Worm (Caenorhabditis elegans) whole organism, L4 larva: Measurements from ENCODE around the gene catp-4.
"Not testable (repeated sequence)": the region's sequence is repeated elsewhere in the genome, so short reads cannot be mapped to it uniquely, and the experiment has no call there.

Source experiments
- F44E2.7 ChIP-seq: fragments of 200-800 bp; sonication (Bioruptor generic); IDR thresholded peaks from 2 replicates; pipeline ENCODE4 v2.1.2; 2022; ENCODE audit warnings: missing genetic modification characterization, missing compliant biosample characterization
- F49E8.2 ChIP-seq: sonication (generic microtip); optimal IDR thresholded peaks from 2 replicates; lab custom pipeline; 2016; ENCODE audit warnings: missing compliant biosample characterization, mild to moderate bottlenecking, missing genetic modification characterization, borderline replicate concordance
- Y48G9A.11 ChIP-seq: fragments of 200-800 bp; sonication (Bioruptor generic); IDR thresholded peaks from 2 replicates; pipeline ENCODE4 v1.3.6; 2022; ENCODE audit warnings: missing genetic modification reagents, missing genetic modification characterization, missing compliant biosample characterization
- Y5F2A.4 ChIP-seq: fragments of 200-800 bp; sonication (Bioruptor generic); optimal IDR thresholded peaks from 2 replicates; lab custom pipeline; 2018; ENCODE audit warnings: mild to moderate bottlenecking, missing genetic modification characterization, missing compliant biosample characterization
- Y75B8A.6 ChIP-seq: fragments of 200-800 bp; sonication (Bioruptor generic); IDR thresholded peaks from 2 replicates; pipeline ENCODE4 v1.3.6; 2022; ENCODE audit warnings: missing genetic modification reagents, missing genetic modification characterization, missing compliant biosample characterization
- ZK337.2 ChIP-seq: fragments of 200-800 bp; sonication (Bioruptor generic); IDR thresholded peaks from 2 replicates; pipeline ENCODE4 v1.3.6; 2022; ENCODE audit warnings: missing genetic modification reagents, missing genetic modification characterization, missing compliant biosample characterization
- aha-1 ChIP-seq: fragments of 150-350 bp; peaks from one replicate; lab custom pipeline; 2014; ENCODE audit warnings: missing biosample characterization, missing genetic modification characterization
- ama-1 ChIP-seq: fragments of 150-350 bp; optimal IDR thresholded peaks from 2 replicates; lab custom pipeline; 2014; ENCODE audit warnings: inconsistent platforms, mixed read lengths
- attf-4 ChIP-seq: sonication (generic microtip); optimal IDR thresholded peaks from 3 replicates; lab custom pipeline; 2017; ENCODE audit warnings: missing biosample characterization, missing genetic modification characterization
- ceh-20 ChIP-seq: fragments of 200-800 bp; sonication (Bioruptor generic); IDR thresholded peaks from 2 replicates; pipeline ENCODE4 v1.3.6; 2022; ENCODE audit warnings: missing genetic modification reagents, missing genetic modification characterization, missing compliant biosample characterization
- ceh-28 ChIP-seq: fragments of 150-350 bp; optimal IDR thresholded peaks from 2 replicates; lab custom pipeline; 2014; ENCODE audit warnings: missing biosample characterization, missing genetic modification reagents, missing genetic modification characterization
- ceh-32 ChIP-seq: sonication (generic microtip); optimal IDR thresholded peaks from 2 replicates; lab custom pipeline; 2016; ENCODE audit warnings: mild to moderate bottlenecking, missing genetic modification characterization, missing compliant biosample characterization; ENCODE audit not compliant: poor library complexity
- ceh-82 ChIP-seq: sonication (generic microtip); optimal IDR thresholded peaks from 2 replicates; lab custom pipeline; 2017; ENCODE audit warnings: missing biosample characterization, missing genetic modification characterization
- ctbp-1 ChIP-seq: fragments of 200-800 bp; sonication (Bioruptor generic); IDR thresholded peaks from 2 replicates; pipeline ENCODE4 v1.3.6; 2022; ENCODE audit warnings: missing genetic modification reagents, missing genetic modification characterization, missing compliant biosample characterization
- daf-16 ChIP-seq, 3 experiments: sonication (generic microtip); optimal IDR thresholded peaks; 2 replicates each; lab custom pipeline; 2016 to 2017; ENCODE audit warnings: missing genetic modification characterization in 3 of 3, missing genetic modification reagents in 3 of 3, mild to moderate bottlenecking in 2 of 3, missing compliant biosample characterization in 2 of 3, missing biosample characterization in 1 of 3, moderate library complexity in 1 of 3
- daf-19 ChIP-seq: fragments of 200-800 bp; sonication (Bioruptor generic); conservative IDR thresholded peaks from 2 replicates; pipeline ENCODE4 v1.3.6; 2022; ENCODE audit warnings: missing genetic modification characterization, missing compliant biosample characterization
- dve-1 ChIP-seq: sonication (generic microtip); optimal IDR thresholded peaks from 2 replicates; lab custom pipeline; 2017; ENCODE audit warnings: antibody characterized with exemption, mild to moderate bottlenecking, missing genetic modification characterization, missing compliant biosample characterization; ENCODE audit not compliant: insufficient read depth
- egl-43 ChIP-seq: fragments of 200-800 bp; sonication (Bioruptor generic); IDR thresholded peaks from 2 replicates; pipeline ENCODE4 v1.3.6; 2022; ENCODE audit warnings: missing genetic modification reagents, missing genetic modification characterization, missing compliant biosample characterization
- hif-1 ChIP-seq, 2 experiments: sonication (generic microtip); optimal IDR thresholded peaks; 2 replicates each; lab custom pipeline; 2016 to 2017; ENCODE audit warnings: missing compliant biosample characterization in 2 of 2, missing genetic modification characterization in 2 of 2, missing genetic modification reagents in 2 of 2, missing genotype in 2 of 2, mild to moderate bottlenecking in 1 of 2
- hmg-1.1 ChIP-seq: fragments of 200-800 bp; sonication (Bioruptor generic); IDR thresholded peaks from 2 replicates; pipeline ENCODE4 v1.3.6; 2022; ENCODE audit warnings: missing genetic modification reagents, missing genetic modification characterization, missing compliant biosample characterization
- lin-13 ChIP-seq: fragments of 150-350 bp; optimal IDR thresholded peaks from 2 replicates; lab custom pipeline; 2014; ENCODE audit warnings: missing biosample characterization, missing genetic modification reagents, missing genetic modification characterization
- lin-29 ChIP-seq: fragments of 200-800 bp; sonication (Bioruptor generic); IDR thresholded peaks from 2 replicates; pipeline ENCODE4 v1.3.6; 2022; ENCODE audit warnings: missing genetic modification reagents, missing genetic modification characterization, missing compliant biosample characterization
- lin-39 ChIP-seq: fragments of 150-350 bp; optimal IDR thresholded peaks from 2 replicates; lab custom pipeline; 2014; ENCODE audit warnings: missing biosample characterization, missing genetic modification reagents, missing genetic modification characterization
- lir-3 ChIP-seq: sonication (generic microtip); optimal IDR thresholded peaks from 2 replicates; lab custom pipeline; 2016; ENCODE audit warnings: mild to moderate bottlenecking, missing genetic modification characterization, missing compliant biosample characterization
- madf-5 ChIP-seq, 2 experiments: fragments of 200-800 bp; sonication (Bioruptor generic); IDR thresholded peaks; 2 replicates each; pipeline ENCODE4 v1.3.6; 2022; ENCODE audit warnings: missing compliant biosample characterization in 2 of 2, missing genetic modification characterization in 2 of 2
- mdl-1 ChIP-seq, 2 experiments: fragments of 150-350 bp in 1 of 2; sonication (generic microtip) in 1 of 2; optimal IDR thresholded peaks; 2 replicates each; lab custom pipeline; 2014 to 2017; ENCODE audit warnings: missing biosample characterization in 2 of 2, missing genetic modification characterization in 2 of 2
- mdt-29 ChIP-seq: fragments of 200-800 bp; sonication (Bioruptor generic); IDR thresholded peaks from 2 replicates; pipeline ENCODE4 v1.3.6; 2022; ENCODE audit warnings: missing genetic modification reagents, missing genetic modification characterization, missing compliant biosample characterization
- mxl-2 ChIP-seq: fragments of 200-800 bp; sonication (Bioruptor generic); conservative IDR thresholded peaks from 2 replicates; pipeline ENCODE4 v1.3.6; 2022; ENCODE audit warnings: missing genetic modification reagents, missing genetic modification characterization, missing compliant biosample characterization
- nhr-102 ChIP-seq: sonication (generic microtip); optimal IDR thresholded peaks from 2 replicates; lab custom pipeline; 2016; ENCODE audit warnings: mild to moderate bottlenecking, missing genetic modification characterization, moderate library complexity, missing compliant biosample characterization
- nhr-11 ChIP-seq: fragments of 150-350 bp; optimal IDR thresholded peaks from 2 replicates; lab custom pipeline; 2014; ENCODE audit warnings: missing biosample characterization, missing genetic modification characterization
- nhr-111 ChIP-seq: fragments of 200-800 bp; sonication (Bioruptor generic); optimal IDR thresholded peaks from 2 replicates; lab custom pipeline; 2018; ENCODE audit warnings: mild to moderate bottlenecking, missing genetic modification characterization, missing compliant biosample characterization
- nhr-28 ChIP-seq: fragments of 150-350 bp; optimal IDR thresholded peaks from 2 replicates; lab custom pipeline; 2014; ENCODE audit warnings: missing biosample characterization, missing genetic modification characterization
- nhr-48 ChIP-seq: sonication (generic microtip); optimal IDR thresholded peaks from 2 replicates; lab custom pipeline; 2016; ENCODE audit warnings: mild to moderate bottlenecking, missing genetic modification characterization, missing compliant biosample characterization
- nhr-6 ChIP-seq: fragments of 150-350 bp; optimal IDR thresholded peaks from 2 replicates; lab custom pipeline; 2014; ENCODE audit warnings: missing biosample characterization, missing genetic modification characterization
- pha-4 ChIP-seq, 2 experiments: fragments of 150-350 bp in 1 of 2; fragments of 200-800 bp in 1 of 2; sonication (Bioruptor generic) in 1 of 2; IDR thresholded peaks in 1 of 2; optimal IDR thresholded peaks in 1 of 2; 2 replicates each; pipeline versions ENCODE4 v1.3.6 to Lab custom; 2014 to 2022; ENCODE audit warnings: missing genetic modification characterization in 2 of 2, missing genetic modification reagents in 2 of 2, missing biosample characterization in 1 of 2, missing compliant biosample characterization in 1 of 2
- saeg-2 ChIP-seq: fragments of 200-800 bp; sonication (Bioruptor generic); IDR thresholded peaks from 2 replicates; pipeline ENCODE4 v1.3.6; 2022; ENCODE audit warnings: missing genetic modification reagents, missing genetic modification characterization, missing compliant biosample characterization
- sdz-12 ChIP-seq: fragments of 200-800 bp; sonication (Bioruptor generic); optimal IDR thresholded peaks from 2 replicates; lab custom pipeline; 2018; ENCODE audit warnings: mild to moderate bottlenecking, missing genetic modification characterization, missing compliant biosample characterization
- set-16 ChIP-seq: fragments of 200-800 bp; sonication (Bioruptor generic); IDR thresholded peaks from 2 replicates; pipeline ENCODE4 v1.3.6; 2022; ENCODE audit warnings: missing genetic modification reagents, missing genetic modification characterization, missing compliant biosample characterization
- snpc-1.2 ChIP-seq: fragments of 200-800 bp; sonication (Bioruptor generic); IDR thresholded peaks from 2 replicates; pipeline ENCODE4 v1.3.6; 2022; ENCODE audit warnings: missing genetic modification reagents, missing genetic modification characterization, missing compliant biosample characterization
- unc-130 ChIP-seq: sonication (generic microtip); optimal IDR thresholded peaks from 2 replicates; lab custom pipeline; 2016; ENCODE audit warnings: missing genetic modification reagents, missing genetic modification characterization, missing compliant biosample characterization
- vab-7 ChIP-seq: fragments of 200-800 bp; sonication (Bioruptor generic); IDR thresholded peaks from 2 replicates; pipeline ENCODE4 v1.3.6; 2022; ENCODE audit warnings: missing genetic modification reagents, missing genetic modification characterization, missing compliant biosample characterization

catp-4 gene

ce11 chrII:14593281-14593680 is at the start of gene catp-4:
Gene catp-4, plus strand, starts transcription at chrII:14593581.
- TF ChIP-seq set-16 (GFP tag; lab: Robert Waterston, UW), result no peak
- TF ChIP-seq snpc-1.2 (GFP tag; lab: Robert Waterston, UW), result no peak
- no peak for TF ChIP-seq ama-1
- no peak for TF ChIP-seq F44E2.7 (GFP tag; lab: Robert Waterston, UW)
- no peak for TF ChIP-seq ceh-32 (tag; lab: Kevin White, UChicago)
- TF ChIP-seq nhr-111 (GFP tag; lab: Kevin White, UChicago), result no peak
- no peak for TF ChIP-seq daf-16 (GFP tag; optimal IDR thresholded peaks at IDR 0.05; lab: Kevin White, UChicago)
- TF ChIP-seq daf-16 (tag; optimal IDR thresholded peaks at IDR 0.05; lab: Kevin White, UChicago), result no peak
- TF ChIP-seq pha-4 (GFP tag; IDR thresholded peaks at IDR 0.05; lab: Robert Waterston, UW), result no peak
- no peak for TF ChIP-seq pha-4 (tag; optimal IDR thresholded peaks at IDR 0.05; lab: Kevin White, UChicago)
- no peak for TF ChIP-seq mdl-1 (tag; optimal IDR thresholded peaks at IDR 0.05; lab: Kevin White, UChicago)

DNA sequence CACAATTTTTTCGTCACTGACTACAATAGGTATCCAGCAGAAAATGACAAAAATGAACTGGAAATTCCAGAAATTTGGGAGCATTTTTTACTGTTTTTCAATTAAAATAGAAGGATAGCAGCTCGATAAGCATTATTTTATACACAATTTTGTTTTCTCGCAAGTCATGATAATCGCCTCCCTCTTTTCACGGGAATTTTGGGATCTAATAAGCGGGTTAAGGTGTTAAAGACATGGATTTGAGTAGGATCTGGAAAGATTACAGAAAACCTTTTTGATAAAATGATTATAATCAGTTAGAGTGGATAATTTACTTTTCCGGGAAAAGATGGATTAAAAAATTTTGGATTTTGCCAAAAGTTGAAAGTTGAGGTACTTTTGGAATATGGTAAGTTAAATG is 44.7 kb upstream of the catp-4 start, which contains the start of gene gcy-29:
TSS of gene gcy-29 (minus strand) at position 101 of the 400 bp plus-strand sequence.
- TF ChIP-seq attf-4 (tag; lab: Kevin White, UChicago), result no peak
- TF ChIP-seq ceh-20 (GFP tag; lab: Robert Waterston, UW), result no peak
- TF ChIP-seq ZK337.2 (GFP tag; lab: Robert Waterston, UW), result no peak
- no peak for TF ChIP-seq lin-39 (tag; lab: Kevin White, UChicago)
- TF ChIP-seq ceh-82 (tag; lab: Kevin White, UChicago), result no peak
- TF ChIP-seq nhr-48 (tag; lab: Kevin White, UChicago), result no peak
- TF ChIP-seq Y48G9A.11, result no peak
- TF ChIP-seq nhr-11 (tag; lab: Kevin White, UChicago), result no peak
- no peak for TF ChIP-seq madf-5 (GFP tag; IDR thresholded peaks at IDR 0.05; lab: Robert Waterston, UW)
- TF ChIP-seq nhr-102, result no peak
- no peak for TF ChIP-seq mdt-29 (GFP tag; lab: Robert Waterston, UW)
- TF ChIP-seq dve-1 (tag; lab: Kevin White, UChicago), result no peak
- no peak for TF ChIP-seq ceh-28 (tag; lab: Kevin White, UChicago)
- TF ChIP-seq nhr-6 (tag; lab: Kevin White, UChicago), result no peak

DNA sequence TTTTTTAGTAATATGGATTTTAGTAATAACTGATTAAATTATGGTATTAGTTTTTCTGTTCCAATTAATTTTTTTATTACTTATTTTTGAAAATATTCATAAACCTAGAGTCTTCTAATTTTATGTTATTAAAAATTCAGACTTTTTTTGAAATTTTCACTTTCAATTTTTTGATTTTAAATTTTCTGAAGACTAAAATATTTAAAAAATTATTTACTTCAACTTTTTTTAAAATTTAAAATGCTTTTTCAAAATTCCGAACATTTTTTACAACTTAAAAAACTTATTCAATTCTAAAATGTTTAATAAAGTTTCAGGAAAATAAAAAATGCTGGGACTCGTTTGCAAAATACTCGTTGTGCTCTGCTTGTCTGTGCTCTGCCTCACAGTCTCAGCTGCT is 42.8 kb upstream of the catp-4 start, which contains the start of gene nlp-41:
TSS of gene nlp-41 (plus strand) at position 301 of the 400 bp plus-strand sequence.
- no peak for TF ChIP-seq hif-1 (tag; optimal IDR thresholded peaks at IDR 0.05; lab: Kevin White, UChicago)

- 0 out of 2 replicates have a peak, but pooled peaks have one; percentile 18 for TF ChIP-seq ctbp-1 (GFP tag; lab: Robert Waterston, UW)
- peak; percentile 30 for TF ChIP-seq aha-1 (tag; lab: Kevin White, UChicago)
- no peak for TF ChIP-seq lin-29
These were observed 38.4 kb upstream of the catp-4 start for ce11 chrII:14555019-14555418.

DNA sequence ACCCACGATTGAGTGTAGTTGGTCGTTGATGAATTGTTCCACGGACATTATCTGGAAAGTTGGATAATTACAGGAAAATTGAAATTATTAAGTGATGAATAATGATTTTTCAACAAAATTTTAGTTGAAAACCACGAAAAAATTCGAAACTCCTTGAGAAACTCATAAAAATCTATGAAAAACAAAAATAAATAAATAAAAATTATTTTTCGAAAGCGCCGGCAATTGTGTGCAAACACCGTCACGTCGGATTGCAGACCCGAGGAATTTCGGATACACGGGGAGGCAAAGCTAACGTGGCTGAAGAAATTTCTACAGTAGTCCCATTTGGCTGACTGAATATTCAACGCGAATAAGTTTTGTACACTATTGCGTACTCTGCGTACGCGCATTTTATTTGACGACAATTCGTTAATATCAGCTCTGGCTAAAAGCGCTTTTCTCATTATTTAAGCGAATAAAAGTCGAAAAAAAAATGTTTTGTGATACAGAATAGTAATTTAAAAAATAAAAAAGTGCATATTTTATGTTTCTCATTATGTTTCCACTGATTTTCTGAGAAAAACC is 31.7 kb upstream of the catp-4 start, which contains the start of gene mog-4:
TSS of gene mog-4 (minus strand) at position 51 of the 567 bp plus-strand sequence.
- peak; percentile 64 for TF ChIP-seq Y5F2A.4 (GFP tag; lab: Kevin White, UChicago)
- peak; percentile 73 for TF ChIP-seq sdz-12 (GFP tag; lab: Kevin White, UChicago)
- TF ChIP-seq saeg-2 (GFP tag; lab: Robert Waterston, UW), result peak; percentile 98
- peak in 1 of 2 experiments; percentile 83 for TF ChIP-seq mdl-1 (tag; optimal IDR thresholded peaks at IDR 0.05; lab: Kevin White, UChicago)
- peak; percentile 99 to 100 for TF ChIP-seq madf-5 (GFP tag; IDR thresholded peaks at IDR 0.05; lab: Robert Waterston, UW)
- TF ChIP-seq pha-4 (GFP tag; IDR thresholded peaks at IDR 0.05; lab: Robert Waterston, UW), result peak; percentile 99
- not testable (repeated sequence) for TF ChIP-seq pha-4 (tag; optimal IDR thresholded peaks at IDR 0.05; lab: Kevin White, UChicago)
- TF ChIP-seq daf-19, result peak; percentile 98
- peak; percentile 98 for TF ChIP-seq unc-130 (GFP tag; lab: Kevin White, UChicago)
- TF ChIP-seq ceh-20 (GFP tag; lab: Robert Waterston, UW), result peak; percentile 100
- peak; percentile 100 for TF ChIP-seq hmg-1.1 (GFP tag; lab: Robert Waterston, UW)
- peak; percentile 100 for TF ChIP-seq vab-7
- peak; percentile 58 for TF ChIP-seq nhr-28 (tag; lab: Kevin White, UChicago)
- TF ChIP-seq Y75B8A.6 (GFP tag; lab: Robert Waterston, UW), result peak; percentile 100
- TF ChIP-seq mxl-2 (GFP tag; lab: Robert Waterston, UW), result peak; percentile 94
- peak; percentile 77; the same call in 1 of the 2 replicates for TF ChIP-seq F44E2.7 (GFP tag; lab: Robert Waterston, UW)
- peak; percentile 98 for TF ChIP-seq egl-43
- TF ChIP-seq F49E8.2 (tag; lab: Kevin White, UChicago), result peak; percentile 84
- TF ChIP-seq lir-3, result peak; percentile 61
- peak; percentile 62 for TF ChIP-seq lin-13 (GFP tag; lab: Kevin White, UChicago)
